Worm (Caenorhabditis elegans) whole organism, L3 larva: ENCODE data around the gene T07F8.1.

Experiments
- R02D3.7 ChIP-seq: fragments of 150-350 bp; optimal IDR thresholded peaks from 2 replicates; lab custom pipeline; 2014; ENCODE audit warnings: missing biosample characterization, missing genetic modification characterization
- ZK546.5 ChIP-seq: sonication (generic microtip); optimal IDR thresholded peaks from 2 replicates; lab custom pipeline; 2017; ENCODE audit warnings: missing biosample characterization, missing genetic modification characterization
- aly-2 ChIP-seq: fragments of 150-350 bp; optimal IDR thresholded peaks from 2 replicates; lab custom pipeline; 2014; ENCODE audit warnings: missing biosample characterization, missing genetic modification characterization
- ceh-16 ChIP-seq: sonication (generic microtip); optimal IDR thresholded peaks from 2 replicates; lab custom pipeline; 2017; ENCODE audit warnings: missing biosample characterization, missing genetic modification characterization
- ceh-28 ChIP-seq: fragments of 150-350 bp; optimal IDR thresholded peaks from 2 replicates; lab custom pipeline; 2014; ENCODE audit warnings: missing biosample characterization, missing genetic modification reagents, missing genetic modification characterization
- ceh-82 ChIP-seq: fragments of 150-350 bp; optimal IDR thresholded peaks from 2 replicates; lab custom pipeline; 2014; ENCODE audit warnings: missing biosample characterization, missing genetic modification characterization
- ceh-9 ChIP-seq: sonication (generic microtip); optimal IDR thresholded peaks from 2 replicates; lab custom pipeline; 2018; ENCODE audit warnings: missing biosample characterization, missing genetic modification characterization
- daf-12 ChIP-seq: fragments of 150-350 bp; optimal IDR thresholded peaks from 2 replicates; lab custom pipeline; 2014; ENCODE audit warnings: missing biosample characterization, missing genetic modification reagents, missing genetic modification characterization
- egl-5 ChIP-seq: fragments of 150-350 bp; optimal IDR thresholded peaks from 2 replicates; lab custom pipeline; 2017; ENCODE audit warnings: missing biosample characterization, missing genetic modification reagents, missing genetic modification characterization, inconsistent platforms
- elt-1 ChIP-seq: fragments of 150-350 bp; optimal IDR thresholded peaks from 2 replicates; lab custom pipeline; 2014; ENCODE audit warnings: missing biosample characterization, missing genetic modification characterization
- elt-2 ChIP-seq: sonication (generic microtip); optimal IDR thresholded peaks from 2 replicates; lab custom pipeline; 2016; ENCODE audit warnings: missing genetic modification reagents, mild to moderate bottlenecking, missing genetic modification characterization, missing compliant biosample characterization
- eor-1 ChIP-seq, 2 experiments: fragments of 150-350 bp; optimal IDR thresholded peaks; 2 replicates each; lab custom pipeline; 2014 to 2018; ENCODE audit warnings: missing biosample characterization in 2 of 2, missing genetic modification characterization in 2 of 2
- fkh-10 ChIP-seq: sonication (generic microtip); optimal IDR thresholded peaks from 2 replicates; lab custom pipeline; 2017; ENCODE audit warnings: missing biosample characterization, missing genetic modification reagents, missing genetic modification characterization
- fkh-2 ChIP-seq: fragments of 150-350 bp; optimal IDR thresholded peaks from 2 replicates; lab custom pipeline; 2014; ENCODE audit warnings: missing biosample characterization, missing genetic modification reagents, missing genetic modification characterization
- jun-1 ChIP-seq: fragments of 150-350 bp; optimal IDR thresholded peaks from 2 replicates; lab custom pipeline; 2014; ENCODE audit warnings: missing biosample characterization, missing genetic modification reagents, missing genetic modification characterization
- lin-15B ChIP-seq: fragments of 150-350 bp; optimal IDR thresholded peaks from 2 replicates; lab custom pipeline; 2014; ENCODE audit warnings: missing biosample characterization, missing genetic modification characterization
- lin-39 ChIP-seq: fragments of 150-350 bp; optimal IDR thresholded peaks from 2 replicates; lab custom pipeline; 2018; ENCODE audit warnings: missing biosample characterization, missing genetic modification reagents, missing genetic modification characterization
- mdl-1 ChIP-seq: fragments of 150-350 bp; optimal IDR thresholded peaks from 2 replicates; lab custom pipeline; 2014; ENCODE audit warnings: missing biosample characterization, missing genetic modification characterization
- mml-1 ChIP-seq: fragments of 150-350 bp; sonication (generic microtip); optimal IDR thresholded peaks from 3 replicates; lab custom pipeline; 2014; ENCODE audit warnings: missing biosample characterization, missing genetic modification characterization
- nfya-1 ChIP-seq: sonication (generic microtip); optimal IDR thresholded peaks from 2 replicates; lab custom pipeline; 2017; ENCODE audit warnings: missing genetic modification characterization, mild to moderate bottlenecking, missing compliant biosample characterization, antibody characterized with exemption, moderate library complexity; ENCODE audit not compliant: insufficient read depth
- nhr-11 ChIP-seq: fragments of 150-350 bp; optimal IDR thresholded peaks from 2 replicates; lab custom pipeline; 2014; ENCODE audit warnings: missing biosample characterization, missing genetic modification characterization
- nhr-23 ChIP-seq: fragments of 150-350 bp; optimal IDR thresholded peaks from 2 replicates; lab custom pipeline; 2014; ENCODE audit warnings: missing biosample characterization, missing genetic modification reagents, missing genetic modification characterization
- nhr-237 ChIP-seq: fragments of 150-350 bp; optimal IDR thresholded peaks from 2 replicates; lab custom pipeline; 2014; ENCODE audit warnings: missing biosample characterization, missing genetic modification characterization
- nhr-25 ChIP-seq: sonication (generic microtip); optimal IDR thresholded peaks from 2 replicates; lab custom pipeline; 2017; ENCODE audit warnings: missing biosample characterization, missing genetic modification characterization
- nhr-28 ChIP-seq: fragments of 150-350 bp; optimal IDR thresholded peaks from 2 replicates; lab custom pipeline; 2014; ENCODE audit warnings: missing biosample characterization, missing genetic modification characterization
- nhr-43 ChIP-seq: sonication (generic microtip); optimal IDR thresholded peaks from 2 replicates; lab custom pipeline; 2016; ENCODE audit warnings: mild to moderate bottlenecking, missing genetic modification characterization, missing compliant biosample characterization; ENCODE audit not compliant: poor library complexity, severe bottlenecking
- nhr-76 ChIP-seq: fragments of 150-350 bp; sonication (generic microtip); optimal IDR thresholded peaks from 5 replicates; lab custom pipeline; 2014; ENCODE audit warnings: missing biosample characterization, missing genetic modification characterization
- nhr-77 ChIP-seq: fragments of 150-350 bp; optimal IDR thresholded peaks from 2 replicates; lab custom pipeline; 2014; ENCODE audit warnings: missing biosample characterization, missing genetic modification characterization
- pha-4 ChIP-seq: fragments of 150-350 bp; optimal IDR thresholded peaks from 2 replicates; lab custom pipeline; 2014; ENCODE audit warnings: missing biosample characterization, missing genetic modification reagents, missing genetic modification characterization
- skn-1 ChIP-seq: fragments of 150-350 bp; optimal IDR thresholded peaks from 2 replicates; lab custom pipeline; 2014; ENCODE audit warnings: missing biosample characterization, missing genetic modification characterization
- snpc-4 ChIP-seq: fragments of 150-350 bp; optimal IDR thresholded peaks from 2 replicates; lab custom pipeline; 2014; ENCODE audit warnings: missing biosample characterization, missing genetic modification characterization
- tbx-2 ChIP-seq: sonication (generic microtip); optimal IDR thresholded peaks from 2 replicates; lab custom pipeline; 2016; ENCODE audit warnings: mild to moderate bottlenecking, missing genetic modification characterization, missing compliant biosample characterization
- ztf-4 ChIP-seq: fragments of 150-350 bp; optimal IDR thresholded peaks from 2 replicates; lab custom pipeline; 2014; ENCODE audit warnings: missing biosample characterization, missing genetic modification characterization

Gene T07F8.1

ce11 chrII:7106313-7106712 is 41.9 kb upstream of the T07F8.1 start:
- no peak for TF ChIP-seq elt-1 (tag; lab: Kevin White, UChicago)
- TF ChIP-seq nhr-25 (tag; lab: Kevin White, UChicago), result no peak
- no peak for TF ChIP-seq jun-1
- no peak for TF ChIP-seq nhr-77 (tag; lab: Kevin White, UChicago)
- TF ChIP-seq lin-39, result no peak
- no peak for TF ChIP-seq daf-12
- no peak for TF ChIP-seq fkh-10 (GFP tag; lab: Kevin White, UChicago)
- no peak for TF ChIP-seq R02D3.7 (tag; lab: Kevin White, UChicago)
- TF ChIP-seq nhr-23, result no peak
- TF ChIP-seq tbx-2 (tag; lab: Kevin White, UChicago), result no peak
- no peak for TF ChIP-seq eor-1 (tag; optimal IDR thresholded peaks at IDR 0.05; lab: Kevin White, UChicago)
- no peak for TF ChIP-seq skn-1 (tag; lab: Kevin White, UChicago)
- TF ChIP-seq, all 47 proteins: peak for 0

- TF ChIP-seq ceh-9 (tag; lab: Kevin White, UChicago) (no peak), nhr-237 (tag; lab: Kevin White, UChicago) (no peak), lin-15B (tag; lab: Kevin White, UChicago) (no peak), nhr-23 (no peak), fkh-2 (no peak), nhr-76 (tag; lab: Kevin White, UChicago) (no peak), mml-1 (tag; lab: Kevin White, UChicago) (no peak), mdl-1 (no peak), aly-2 (tag; lab: Kevin White, UChicago) (no peak), lin-39 (no peak), ceh-28 (tag; lab: Kevin White, UChicago) (no peak), snpc-4 (tag; lab: Kevin White, UChicago) (no peak), nhr-25 (tag; lab: Kevin White, UChicago) (no peak), jun-1 (no peak), egl-5 (tag; lab: Kevin White, UChicago) (no peak)
These were observed 38.2 kb upstream of the T07F8.1 start, which contains the start of gene F10E7.9 for ce11 chrII:7109956-7110355. F10E7.9 (minus strand) TSS chrII:7110056.

ce11 chrII:7111012-7111656 is 37.1 kb upstream of the T07F8.1 start:
- TF ChIP-seq fkh-2 (no peak), fkh-10 (GFP tag; lab: Kevin White, UChicago) (peak; percentile 60), nfya-1 (tag; lab: Kevin White, UChicago) (peak; percentile 9)

ce11 chrII:7111657-7112049 is 36.5 kb upstream of the T07F8.1 start, which contains the start of gene F10E7.5:
F10E7.5 (plus strand) TSS chrII:7111978.
- TF ChIP-seq fkh-10 (GFP tag; lab: Kevin White, UChicago) (peak; percentile 1), lin-15B (tag; lab: Kevin White, UChicago) (peak; percentile 48), nhr-76 (tag; lab: Kevin White, UChicago) (no peak), nhr-28 (tag; lab: Kevin White, UChicago) (no peak), nfya-1 (tag; lab: Kevin White, UChicago) (peak; percentile 81), ceh-82 (tag; lab: Kevin White, UChicago) (peak; percentile 11), nhr-43 (tag; lab: Kevin White, UChicago) (peak; percentile 13), skn-1 (tag; lab: Kevin White, UChicago) (peak; percentile 3), lin-39 (peak; percentile 27), snpc-4 (tag; lab: Kevin White, UChicago) (peak; percentile 41), ceh-16 (tag; lab: Kevin White, UChicago) (no peak)

ce11 chrII:7112780-7113179 is 35.4 kb upstream of the T07F8.1 start, which contains the start of gene F10E7.6:
F10E7.6 (plus strand) TSS chrII:7113080.
- TF ChIP-seq nhr-11 (tag; lab: Kevin White, UChicago) (no peak), ceh-9 (tag; lab: Kevin White, UChicago) (no peak), nhr-43 (tag; lab: Kevin White, UChicago) (no peak), jun-1 (no peak)

- TF ChIP-seq pha-4 (no peak), ceh-9 (tag; lab: Kevin White, UChicago) (no peak), elt-2 (tag; lab: Kevin White, UChicago) (no peak), nhr-28 (tag; lab: Kevin White, UChicago) (no peak), daf-12 (no peak), ZK546.5 (tag; lab: Kevin White, UChicago) (no peak), ceh-16 (tag; lab: Kevin White, UChicago) (no peak), ztf-4 (tag; lab: Kevin White, UChicago) (no peak), nhr-77 (tag; lab: Kevin White, UChicago) (no peak), lin-15B (tag; lab: Kevin White, UChicago) (no peak)
These were observed 32.6 kb upstream of the T07F8.1 start, which contains the start of gene cutl-5 for ce11 chrII:7115638-7116037. cutl-5 (minus strand) TSS chrII:7115906.
